Fruit fly (Drosophila melanogaster): Measurements from ENCODE around the gene CG43999.

Gene CG43999

dm6 chr3R:23920874-23921539 is 7.8 kb downstream of the CG43999 start (continued):
- TF ChIP-seq CG1621 (tag; optimal IDR thresholded peaks at IDR 0.05) = peak; percentile 42
- TF ChIP-seq Blimp-1 (GFP tag; optimal IDR thresholded peaks at IDR 0.05) = no peak
- peak; percentile 42 for TF ChIP-seq acj6 (GFP tag; optimal IDR thresholded peaks at IDR 0.05)
- TF ChIP-seq CG10631 (GFP tag; optimal IDR thresholded peaks at IDR 0.05) = peak; percentile 14
- no peak for TF ChIP-seq CG4318 (GFP tag; optimal IDR thresholded peaks at IDR 0.05)
- TF ChIP-seq Sox15 (GFP tag; optimal IDR thresholded peaks at IDR 0.05) = peak; percentile 41
- no peak for TF ChIP-seq CG6276 (GFP tag; optimal IDR thresholded peaks at IDR 0.05)
- peak; percentile 13 to 55 for TF ChIP-seq ss (GFP tag; optimal IDR thresholded peaks at IDR 0.05)
- TF ChIP-seq fd59A (GFP tag; optimal IDR thresholded peaks at IDR 0.05) = peak; percentile 23
- peak; percentile 24 for TF ChIP-seq Met (GFP tag; optimal IDR thresholded peaks at IDR 0.05)
- peak; percentile 64 for TF ChIP-seq lz (GFP tag; optimal IDR thresholded peaks at IDR 0.05)
- TF ChIP-seq Lpt (GFP tag; optimal IDR thresholded peaks at IDR 0.05) = no peak
- TF ChIP-seq Eip93F (GFP tag; optimal IDR thresholded peaks at IDR 0.05) = peak; percentile 39
- TF ChIP-seq Hr39 (GFP tag; optimal IDR thresholded peaks at IDR 0.05) = peak; percentile 74
- peak; percentile 43 for TF ChIP-seq cyc (GFP tag; optimal IDR thresholded peaks at IDR 0.05)
- peak; percentile 37; the same call in 2 of the 3 replicates for TF ChIP-seq CG8119 (GFP tag; IDR thresholded peaks at IDR 0.05)
- TF ChIP-seq CG10669 (GFP tag; optimal IDR thresholded peaks at IDR 0.05) = peak; percentile 50
- no peak for TF ChIP-seq Hr4 (GFP tag; optimal IDR thresholded peaks at IDR 0.05)
- peak; percentile 37 for TF ChIP-seq Ets96B (tag; optimal IDR thresholded peaks at IDR 0.05)
- TF ChIP-seq CG7368 (GFP tag; optimal IDR thresholded peaks at IDR 0.05) = peak; percentile 49
- TF ChIP-seq CG6792 (GFP tag; optimal IDR thresholded peaks at IDR 0.05) = peak; percentile 22
- peak; percentile 26; the same call in 1 of the 2 replicates for TF ChIP-seq CG15336 (GFP tag; IDR thresholded peaks at IDR 0.05)
- peak; percentile 36 for TF ChIP-seq CG3919 (GFP tag; optimal IDR thresholded peaks at IDR 0.05)
- TF ChIP-seq CG3032 (tag; optimal IDR thresholded peaks at IDR 0.05) = peak; percentile 26
- peak; percentile 23 for TF ChIP-seq Gug (GFP tag; IDR thresholded peaks at IDR 0.05)
- peak; percentile 58 for TF ChIP-seq CG31627 (GFP tag; optimal IDR thresholded peaks at IDR 0.05)
- TF ChIP-seq CG8319 (GFP tag; optimal IDR thresholded peaks at IDR 0.05) = no peak
- peak; percentile 74 for TF ChIP-seq eg (GFP tag; IDR thresholded peaks at IDR 0.05)

- TF ChIP-seq CG6276 (GFP tag; optimal IDR thresholded peaks at IDR 0.05) (no peak), OdsH (GFP tag; optimal IDR thresholded peaks at IDR 0.05) (no peak), dac (GFP tag; optimal IDR thresholded peaks at IDR 0.05) (no peak), CG3919 (GFP tag; optimal IDR thresholded peaks at IDR 0.05) (peak; percentile 48), dsx (GFP tag; optimal IDR thresholded peaks at IDR 0.05; ENCODE audit: poor library complexity, severe bottlenecking) (no peak)
These were observed 8.4 kb downstream of the CG43999 start for dm6 chr3R:23920387-23920786.

dm6 chr3R:23919366-23919765 is 9.4 kb downstream of the CG43999 start:
- TF ChIP-seq pdm3 (GFP tag; optimal IDR thresholded peaks at IDR 0.05) (no peak), fd59A (GFP tag; optimal IDR thresholded peaks at IDR 0.05) (no peak), fkh (GFP tag; optimal IDR thresholded peaks at IDR 0.05) (peak; percentile 93), CG1621 (tag; optimal IDR thresholded peaks at IDR 0.05) (peak; percentile 14), Eip75B (GFP tag; optimal IDR thresholded peaks at IDR 0.05) (no peak), CG3919 (GFP tag; optimal IDR thresholded peaks at IDR 0.05) (no peak), topi (GFP tag; optimal IDR thresholded peaks at IDR 0.05) (no peak), Sox102F (GFP tag; optimal IDR thresholded peaks at IDR 0.05) (no peak), ss (GFP tag; optimal IDR thresholded peaks at IDR 0.05) (no peak), Sox14 (GFP tag; optimal IDR thresholded peaks at IDR 0.05) (no peak), CG6276 (GFP tag; optimal IDR thresholded peaks at IDR 0.05) (no peak), CG31627 (GFP tag; optimal IDR thresholded peaks at IDR 0.05) (no peak), CG10631 (GFP tag; optimal IDR thresholded peaks at IDR 0.05) (no peak), Smox (GFP tag; optimal IDR thresholded peaks at IDR 0.05) (no peak), CG15336 (GFP tag; IDR thresholded peaks at IDR 0.05) (no peak), CG4318 (GFP tag; optimal IDR thresholded peaks at IDR 0.05) (no peak), Eip93F (GFP tag; optimal IDR thresholded peaks at IDR 0.05) (no peak), Hr4 (GFP tag; optimal IDR thresholded peaks at IDR 0.05) (no peak), lz (GFP tag; optimal IDR thresholded peaks at IDR 0.05) (no peak), OdsH (GFP tag; optimal IDR thresholded peaks at IDR 0.05) (no peak), CG10669 (GFP tag; optimal IDR thresholded peaks at IDR 0.05) (no peak), Lpt (GFP tag; optimal IDR thresholded peaks at IDR 0.05) (no peak), CG34406 (GFP tag; optimal IDR thresholded peaks at IDR 0.05) (no peak), CG6792 (GFP tag; optimal IDR thresholded peaks at IDR 0.05) (no peak), CG6808 (GFP tag; optimal IDR thresholded peaks at IDR 0.05) (no peak), CG8119 (GFP tag; IDR thresholded peaks at IDR 0.05) (no peak), spab (GFP tag; optimal IDR thresholded peaks at IDR 0.05) (no peak), vri (GFP tag; optimal IDR thresholded peaks at IDR 0.05) (no peak), CG16779 (tag; optimal IDR thresholded peaks at IDR 0.05) (no peak), eg (GFP tag; IDR thresholded peaks at IDR 0.05) (peak; percentile 28; the same call in 1 of the 3 replicates), fd85E (GFP tag; optimal IDR thresholded peaks at IDR 0.05) (no peak), Ets96B (tag; optimal IDR thresholded peaks at IDR 0.05) (no peak)
